Fruit fly (Drosophila melanogaster) whole organism, pupa: ENCODE data around the gene CG32263.
A peak's percentile ranks its signal among the peaks of the same experiment; 100 is the strongest.

Experiments used
- CG10348 ChIP-seq: fragments of 200-800 bp; sonication (Bioruptor generic); IDR thresholded peaks from 2 replicates; pipeline ENCODE4 v1.3.6; 2022; ENCODE audit warnings: missing biosample characterization, missing genetic modification characterization
- CG12605 ChIP-seq: fragments of 200-800 bp; sonication (Bioruptor generic); IDR thresholded peaks from 2 replicates; pipeline ENCODE4 v1.3.6; 2022; ENCODE audit warnings: missing biosample characterization, missing genetic modification characterization
- CG13204 ChIP-seq: fragments of 200-800 bp; sonication (Bioruptor generic); optimal IDR thresholded peaks from 2 replicates; lab custom pipeline; 2018; ENCODE audit warnings: missing biosample characterization, mild to moderate bottlenecking, missing genetic modification characterization, moderate library complexity
- CG14655 ChIP-seq: fragments of 200-800 bp; sonication (Bioruptor generic); optimal IDR thresholded peaks from 3 replicates; lab custom pipeline; 2017; ENCODE audit warnings: mild to moderate bottlenecking, missing biosample characterization, missing genetic modification reagents, missing genetic modification characterization
- CG15710 ChIP-seq: fragments of 200-800 bp; sonication (Bioruptor generic); optimal IDR thresholded peaks from 2 replicates; lab custom pipeline; 2018; ENCODE audit warnings: missing biosample characterization, mild to moderate bottlenecking, missing genetic modification characterization, moderate library complexity
- CG17806 ChIP-seq: fragments of 200-800 bp; sonication (Bioruptor generic); optimal IDR thresholded peaks from 2 replicates; lab custom pipeline; 2018; ENCODE audit warnings: missing biosample characterization, mild to moderate bottlenecking, missing genetic modification characterization, moderate library complexity
- CG32121 ChIP-seq: fragments of 200-800 bp; sonication (Bioruptor generic); IDR thresholded peaks from 2 replicates; pipeline ENCODE4 v1.3.6; 2022; ENCODE audit warnings: missing biosample characterization, missing genetic modification characterization
- CG34367 ChIP-seq: fragments of 200-800 bp; sonication (Bioruptor generic); optimal IDR thresholded peaks from 2 replicates; lab custom pipeline; 2018; ENCODE audit warnings: missing biosample characterization, mild to moderate bottlenecking, missing genetic modification characterization
- CG4496 ChIP-seq: fragments of 200-800 bp; sonication (Bioruptor generic); IDR thresholded peaks from 3 replicates; pipeline ENCODE4 v1.3.6; 2022; ENCODE audit warnings: missing biosample characterization, missing genetic modification characterization
- CG8159 ChIP-seq: fragments of 200-800 bp; sonication (Bioruptor generic); optimal IDR thresholded peaks from 3 replicates; lab custom pipeline; 2018; ENCODE audit warnings: missing biosample characterization, mild to moderate bottlenecking, missing genetic modification characterization, moderate library complexity
- CG8301 ChIP-seq: fragments of 200-800 bp; sonication (Bioruptor generic); optimal IDR thresholded peaks from 2 replicates; lab custom pipeline; 2018; ENCODE audit warnings: missing biosample characterization, mild to moderate bottlenecking, missing genetic modification characterization
- CG9948 ChIP-seq: fragments of 200-800 bp; sonication (Bioruptor generic); optimal IDR thresholded peaks from 2 replicates; lab custom pipeline; 2018; ENCODE audit warnings: missing biosample characterization, mild to moderate bottlenecking, missing genetic modification characterization, moderate library complexity
- D1 ChIP-seq: fragments of 200-800 bp; sonication (Bioruptor generic); optimal IDR thresholded peaks from 2 replicates; lab custom pipeline; 2018; ENCODE audit warnings: missing biosample characterization, mild to moderate bottlenecking, missing genetic modification characterization, moderate library complexity
- EcR ChIP-seq: fragments of 200-800 bp; sonication (Bioruptor generic); optimal IDR thresholded peaks from 3 replicates; lab custom pipeline; 2019; ENCODE audit warnings: missing biosample characterization, missing genetic modification characterization, mild to moderate bottlenecking, moderate library complexity, missing genetic modification reagents
- Ets98B ChIP-seq: fragments of 200-800 bp; sonication (Bioruptor generic); IDR thresholded peaks from 2 replicates; pipeline ENCODE4 v1.3.6; 2022; ENCODE audit warnings: missing biosample characterization, missing genetic modification characterization
- Pif1A ChIP-seq: fragments of 200-800 bp; sonication (Bioruptor generic); optimal IDR thresholded peaks from 3 replicates; lab custom pipeline; 2016; ENCODE audit warnings: missing biosample characterization, missing genetic modification characterization
- Pif1B ChIP-seq: fragments of 200-800 bp; sonication (Bioruptor generic); optimal IDR thresholded peaks from 3 replicates; lab custom pipeline; 2016; ENCODE audit warnings: missing biosample characterization, missing genetic modification characterization
- Snoo ChIP-seq: fragments of 200-800 bp; sonication (Bioruptor generic); optimal IDR thresholded peaks from 3 replicates; lab custom pipeline; 2017; ENCODE audit warnings: missing biosample characterization, mild to moderate bottlenecking, missing genetic modification characterization, inconsistent platforms
- fd96Ca ChIP-seq: fragments of 200-800 bp; sonication (Bioruptor generic); IDR thresholded peaks from 3 replicates; pipeline ENCODE4 v1.3.6; 2022; ENCODE audit warnings: missing biosample characterization, missing genetic modification characterization
- gl ChIP-seq: fragments of 200-800 bp; sonication (Bioruptor generic); optimal IDR thresholded peaks from 2 replicates; lab custom pipeline; 2018; ENCODE audit warnings: missing biosample characterization, mild to moderate bottlenecking, missing genetic modification characterization
- rn ChIP-seq: fragments of 200-800 bp; sonication (Bioruptor generic); IDR thresholded peaks from 2 replicates; pipeline ENCODE4 v1.3.6; 2022; ENCODE audit warnings: missing biosample characterization, missing genetic modification characterization

Gene CG32263

dm6 chr3L:3818566-3819325 is 7.8 kb upstream of the CG32263 start, which contains the start of gene enc:
TSS of gene enc (plus strand) at chr3L:3818679.
- TF ChIP-seq CG15710 (tag; lab: Kevin White, UChicago) (no peak), D1 (peak; percentile 31)

dm6 chr3L:3816772-3817483 is 6.0 kb upstream of the CG32263 start:
- TF ChIP-seq rn (GFP tag; lab: Robert Waterston, UW) (no peak), CG10348 (no peak), Pif1B (GFP tag; lab: Kevin White, UChicago) (peak; percentile 69), CG14655 (no peak), CG32121 (GFP tag; lab: Robert Waterston, UW) (peak; percentile 18; the same call in 1 of the 2 replicates), CG8301 (tag; lab: Kevin White, UChicago) (peak; percentile 44), CG34367 (tag; lab: Kevin White, UChicago) (peak; percentile 42), CG17806 (tag; lab: Kevin White, UChicago) (peak; percentile 37), CG12605 (GFP tag; lab: Robert Waterston, UW) (peak; percentile 56), CG13204 (GFP tag; lab: Kevin White, UChicago) (no peak), D1 (no peak), Pif1A (GFP tag; lab: Kevin White, UChicago) (no peak), CG8159 (peak; percentile 44), gl (tag; lab: Kevin White, UChicago) (peak; percentile 84), Ets98B (GFP tag; lab: Robert Waterston, UW) (peak; percentile 17; the same call in 1 of the 2 replicates), CG4496 (peak; percentile 68; the same call in 2 of the 3 replicates), EcR (GFP tag; lab: Kevin White, UChicago) (peak; percentile 80), Snoo (tag; lab: Kevin White, UChicago) (peak; percentile 35), CG9948 (tag; lab: Kevin White, UChicago) (no peak), CG15710 (tag; lab: Kevin White, UChicago) (peak; percentile 12), fd96Ca (GFP tag; lab: Robert Waterston, UW) (no peak)
- TF ChIP-seq, all 21 proteins: peak for 13

- no peak for TF ChIP-seq fd96Ca (GFP tag; lab: Robert Waterston, UW)
- no peak for TF ChIP-seq rn (GFP tag; lab: Robert Waterston, UW)
- no peak for TF ChIP-seq CG32121 (GFP tag; lab: Robert Waterston, UW)
- no peak for TF ChIP-seq EcR (GFP tag; lab: Kevin White, UChicago)
- no peak for TF ChIP-seq CG17806 (tag; lab: Kevin White, UChicago)
- TF ChIP-seq CG4496, result no peak
- TF ChIP-seq CG8159, result no peak
- no peak for TF ChIP-seq CG12605 (GFP tag; lab: Robert Waterston, UW)
- TF ChIP-seq Snoo (tag; lab: Kevin White, UChicago), result no peak
- no peak for TF ChIP-seq CG8301 (tag; lab: Kevin White, UChicago)
- TF ChIP-seq gl (tag; lab: Kevin White, UChicago), result no peak
- TF ChIP-seq CG15710 (tag; lab: Kevin White, UChicago), result no peak
- TF ChIP-seq CG13204 (GFP tag; lab: Kevin White, UChicago), result no peak
- TF ChIP-seq Pif1B (GFP tag; lab: Kevin White, UChicago), result no peak
Observed at dm6 chr3L:3816254-3816653, 5.3 kb upstream of the CG32263 start, which contains the start of gene Acp63F. TSS of gene Acp63F (minus strand) at chr3L:3816354.

dm6 chr3L:3814010-3814833 is 3.3 kb upstream of the CG32263 start, which contains the start of gene Scsalpha1:
TSS of gene Scsalpha1 (plus strand) at chr3L:3814211.
- no peak for TF ChIP-seq Pif1A (GFP tag; lab: Kevin White, UChicago)
- TF ChIP-seq rn (GFP tag; lab: Robert Waterston, UW), result no peak
- no peak for TF ChIP-seq CG13204 (GFP tag; lab: Kevin White, UChicago)
- TF ChIP-seq CG10348, result no peak
- TF ChIP-seq CG4496, result peak; percentile 67
- peak; percentile 18 for TF ChIP-seq CG8159
- peak; percentile 23; the same call in 2 of the 3 replicates for TF ChIP-seq fd96Ca (GFP tag; lab: Robert Waterston, UW)
- TF ChIP-seq CG17806 (tag; lab: Kevin White, UChicago), result no peak
- TF ChIP-seq D1, result no peak
- TF ChIP-seq gl (tag; lab: Kevin White, UChicago), result no peak
- TF ChIP-seq Pif1B (GFP tag; lab: Kevin White, UChicago), result no peak
- TF ChIP-seq EcR (GFP tag; lab: Kevin White, UChicago), result peak; percentile 44
- peak; percentile 27 for TF ChIP-seq CG8301 (tag; lab: Kevin White, UChicago)
- peak; percentile 61; the same call in 1 of the 2 replicates for TF ChIP-seq Ets98B (GFP tag; lab: Robert Waterston, UW)
- peak; percentile 17; the same call in 1 of the 2 replicates for TF ChIP-seq CG32121 (GFP tag; lab: Robert Waterston, UW)
- no peak for TF ChIP-seq CG9948 (tag; lab: Kevin White, UChicago)
- TF ChIP-seq CG15710 (tag; lab: Kevin White, UChicago), result peak; percentile 1
- TF ChIP-seq CG12605 (GFP tag; lab: Robert Waterston, UW), result no peak
- no peak for TF ChIP-seq Snoo (tag; lab: Kevin White, UChicago)
- TF ChIP-seq CG34367 (tag; lab: Kevin White, UChicago), result no peak
- TF ChIP-seq CG14655, result no peak
